Fruit fly (Drosophila melanogaster) whole organism, pupa: Measurements from ENCODE around the gene CG5004.

Experiments
- CG10348 ChIP-seq: fragments of 200-800 bp; sonication (Bioruptor generic); IDR thresholded peaks from 2 replicates; pipeline ENCODE4 v1.3.6; 2022; ENCODE audit warnings: missing biosample characterization, missing genetic modification characterization
- CG4496 ChIP-seq: fragments of 200-800 bp; sonication (Bioruptor generic); IDR thresholded peaks from 3 replicates; pipeline ENCODE4 v1.3.6; 2022; ENCODE audit warnings: missing biosample characterization, missing genetic modification characterization
- CG8301 ChIP-seq: fragments of 200-800 bp; sonication (Bioruptor generic); optimal IDR thresholded peaks from 2 replicates; lab custom pipeline; 2018; ENCODE audit warnings: missing biosample characterization, mild to moderate bottlenecking, missing genetic modification characterization
- gl ChIP-seq: fragments of 200-800 bp; sonication (Bioruptor generic); optimal IDR thresholded peaks from 2 replicates; lab custom pipeline; 2018; ENCODE audit warnings: missing biosample characterization, mild to moderate bottlenecking, missing genetic modification characterization

DNA sequence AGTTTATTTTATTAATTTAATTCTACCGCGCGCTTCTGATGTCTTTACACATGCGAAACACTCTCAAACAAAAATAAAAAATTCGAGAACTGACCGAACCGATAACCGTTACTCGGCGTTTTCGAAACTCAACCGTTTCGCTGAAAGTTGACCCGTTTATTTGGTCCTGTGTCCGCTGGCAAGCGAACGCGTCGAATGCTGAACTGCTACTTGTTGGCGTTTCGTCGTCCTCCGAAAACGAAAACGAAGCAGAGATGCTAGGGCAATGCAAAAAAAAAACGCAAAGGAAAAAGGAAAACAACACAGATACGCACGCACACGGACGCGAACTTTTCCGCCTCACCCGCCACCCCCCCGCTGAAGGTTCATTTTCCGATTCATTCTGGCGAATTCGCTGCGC, 40.8 kb upstream of the CG5004 start, which contains the start of gene CG45002:
- TF ChIP-seq CG10348 (no peak), gl (tag; lab: Kevin White, UChicago) (no peak), CG4496 (GFP tag; lab: Robert Waterston, UW) (no peak), CG8301 (no peak)
